Worm (Caenorhabditis elegans) whole organism, L3 larva: ENCODE results near the gene D2096.12.

Experiments
- aly-2 ChIP-seq: fragments of 150-350 bp; optimal IDR thresholded peaks from 2 replicates; lab custom pipeline; 2014; ENCODE audit warnings: missing biosample characterization, missing genetic modification characterization
- ceh-9 ChIP-seq: sonication (generic microtip); optimal IDR thresholded peaks from 2 replicates; lab custom pipeline; 2018; ENCODE audit warnings: missing biosample characterization, missing genetic modification characterization
- daf-12 ChIP-seq: fragments of 150-350 bp; optimal IDR thresholded peaks from 2 replicates; lab custom pipeline; 2014; ENCODE audit warnings: missing biosample characterization, missing genetic modification reagents, missing genetic modification characterization
- eor-1 ChIP-seq, 2 experiments: fragments of 150-350 bp; optimal IDR thresholded peaks; 2 replicates each; lab custom pipeline; 2014 to 2018; ENCODE audit warnings: missing biosample characterization in 2 of 2, missing genetic modification characterization in 2 of 2
- fkh-2 ChIP-seq: fragments of 150-350 bp; optimal IDR thresholded peaks from 2 replicates; lab custom pipeline; 2014; ENCODE audit warnings: missing biosample characterization, missing genetic modification reagents, missing genetic modification characterization
- fos-1 ChIP-seq: fragments of 150-350 bp; optimal IDR thresholded peaks from 2 replicates; lab custom pipeline; 2014; ENCODE audit warnings: missing biosample characterization, missing genetic modification characterization
- hmg-11 ChIP-seq: sonication (generic microtip); optimal IDR thresholded peaks from 2 replicates; lab custom pipeline; 2016; ENCODE audit warnings: missing genetic modification characterization, missing compliant biosample characterization
- lin-15B ChIP-seq: fragments of 150-350 bp; optimal IDR thresholded peaks from 2 replicates; lab custom pipeline; 2014; ENCODE audit warnings: missing biosample characterization, missing genetic modification characterization
- lin-39 ChIP-seq: fragments of 150-350 bp; optimal IDR thresholded peaks from 2 replicates; lab custom pipeline; 2018; ENCODE audit warnings: missing biosample characterization, missing genetic modification reagents, missing genetic modification characterization
- mdl-1 ChIP-seq: fragments of 150-350 bp; optimal IDR thresholded peaks from 2 replicates; lab custom pipeline; 2014; ENCODE audit warnings: missing biosample characterization, missing genetic modification characterization
- nfya-1 ChIP-seq: sonication (generic microtip); optimal IDR thresholded peaks from 2 replicates; lab custom pipeline; 2017; ENCODE audit warnings: missing genetic modification characterization, mild to moderate bottlenecking, missing compliant biosample characterization, antibody characterized with exemption, moderate library complexity; ENCODE audit not compliant: insufficient read depth
- nhr-28 ChIP-seq: fragments of 150-350 bp; optimal IDR thresholded peaks from 2 replicates; lab custom pipeline; 2014; ENCODE audit warnings: missing biosample characterization, missing genetic modification characterization
- nhr-43 ChIP-seq: sonication (generic microtip); optimal IDR thresholded peaks from 2 replicates; lab custom pipeline; 2016; ENCODE audit warnings: mild to moderate bottlenecking, missing genetic modification characterization, missing compliant biosample characterization; ENCODE audit not compliant: poor library complexity, severe bottlenecking
- nhr-76 ChIP-seq: fragments of 150-350 bp; sonication (generic microtip); optimal IDR thresholded peaks from 5 replicates; lab custom pipeline; 2014; ENCODE audit warnings: missing biosample characterization, missing genetic modification characterization
- sea-2 ChIP-seq: fragments of 150-350 bp; sonication (generic microtip); optimal IDR thresholded peaks from 4 replicates; lab custom pipeline; 2014; ENCODE audit warnings: missing biosample characterization, missing genetic modification reagents, missing genetic modification characterization
- snpc-4 ChIP-seq: fragments of 150-350 bp; optimal IDR thresholded peaks from 2 replicates; lab custom pipeline; 2014; ENCODE audit warnings: missing biosample characterization, missing genetic modification characterization
- unc-39 ChIP-seq: sonication (generic microtip); optimal IDR thresholded peaks from 4 replicates; lab custom pipeline; 2017; ENCODE audit warnings: missing biosample characterization, missing genetic modification characterization
- unc-62 ChIP-seq: fragments of 150-350 bp; sonication (generic microtip); optimal IDR thresholded peaks from 4 replicates; lab custom pipeline; 2014; ENCODE audit warnings: missing biosample characterization, missing genetic modification reagents, missing genetic modification characterization
- zag-1 ChIP-seq: fragments of 150-350 bp; optimal IDR thresholded peaks from 2 replicates; lab custom pipeline; 2014; ENCODE audit warnings: missing biosample characterization, missing genetic modification characterization

The D2096.12 gene

DNA sequence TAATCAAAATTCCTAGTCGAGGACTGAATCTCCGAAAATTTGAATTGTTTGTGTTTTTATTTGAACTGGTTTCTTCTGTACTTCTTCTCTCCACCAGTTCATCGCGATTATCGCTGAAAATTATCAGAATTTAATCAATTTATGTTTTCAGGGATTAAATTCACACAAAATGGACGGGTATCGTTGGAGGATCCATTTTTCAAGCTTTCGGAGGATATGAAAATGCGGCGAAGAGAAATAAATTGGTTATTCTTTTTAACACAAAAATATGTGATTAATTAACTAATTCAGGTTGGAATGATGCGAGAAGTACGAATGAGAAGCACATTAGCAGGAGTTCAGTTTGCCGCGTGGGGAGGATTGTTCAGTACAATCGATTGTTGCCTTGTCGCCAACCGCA lies 33.1 kb downstream of the D2096.12 start, which contains the start of gene timm-17B.2:
Gene timm-17B.2 (plus strand): TSS at position 301 of the 400 bp plus-strand sequence.
- TF ChIP-seq unc-39 (tag; lab: Kevin White, UChicago) (no peak), sea-2 (GFP tag; lab: Kevin White, UChicago) (no peak), unc-62 (GFP tag; lab: Kevin White, UChicago) (no peak), lin-15B (tag; lab: Kevin White, UChicago) (no peak), hmg-11 (tag; lab: Kevin White, UChicago) (no peak), ceh-9 (tag; lab: Kevin White, UChicago) (no peak)
- TF ChIP-seq, all 47 proteins: peak for 0

- TF ChIP-seq unc-39 (tag; lab: Kevin White, UChicago) (no peak), nfya-1 (tag; lab: Kevin White, UChicago) (no peak), zag-1 (tag; lab: Kevin White, UChicago) (no peak), lin-39 (no peak), eor-1 (tag; optimal IDR thresholded peaks at IDR 0.05; lab: Kevin White, UChicago) (no peak), snpc-4 (tag; lab: Kevin White, UChicago) (no peak), ceh-9 (tag; lab: Kevin White, UChicago) (no peak), fkh-2 (tag; lab: Kevin White, UChicago) (no peak), nhr-76 (no peak), unc-62 (GFP tag; lab: Kevin White, UChicago) (no peak), daf-12 (tag; lab: Kevin White, UChicago) (no peak), fos-1 (tag; lab: Kevin White, UChicago) (no peak), nhr-43 (tag; lab: Kevin White, UChicago) (no peak), aly-2 (no peak), lin-15B (tag; lab: Kevin White, UChicago) (no peak), nhr-28 (tag; lab: Kevin White, UChicago) (no peak), sea-2 (GFP tag; lab: Kevin White, UChicago) (no peak), mdl-1 (tag; lab: Kevin White, UChicago) (no peak)
- TF ChIP-seq, all 47 proteins: peak for 0
Observed at ce11 chrIV:8397814-8398213, 34.6 kb downstream of the D2096.12 start.
